Worm (Caenorhabditis elegans) whole organism, L2 larva: ENCODE measurements around the gene T05A7.11.

Source experiments
- C34F6.9 ChIP-seq: fragments of 150-350 bp; optimal IDR thresholded peaks from 2 replicates; lab custom pipeline; 2014; ENCODE audit warnings: missing biosample characterization, missing genetic modification characterization
- Y55F3AM.14 ChIP-seq: fragments of 200-800 bp; sonication (Bioruptor generic); optimal IDR thresholded peaks from 2 replicates; lab custom pipeline; 2018; ENCODE audit warnings: mild to moderate bottlenecking, missing genetic modification characterization, missing compliant biosample characterization
- ZK546.5 ChIP-seq: sonication (generic microtip); optimal IDR thresholded peaks from 2 replicates; lab custom pipeline; 2017; ENCODE audit warnings: missing biosample characterization, missing genetic modification characterization
- alr-1 ChIP-seq: fragments of 150-350 bp; optimal IDR thresholded peaks from 2 replicates; lab custom pipeline; 2014; ENCODE audit warnings: missing biosample characterization, missing genetic modification characterization
- ceh-16 ChIP-seq: fragments of 150-350 bp; optimal IDR thresholded peaks from 2 replicates; lab custom pipeline; 2014; ENCODE audit warnings: missing biosample characterization, missing genetic modification characterization
- ceh-82 ChIP-seq: fragments of 150-350 bp; optimal IDR thresholded peaks from 2 replicates; lab custom pipeline; 2014; ENCODE audit warnings: missing biosample characterization, missing genetic modification characterization
- crh-2 ChIP-seq: sonication (generic microtip); optimal IDR thresholded peaks from 2 replicates; lab custom pipeline; 2017; ENCODE audit warnings: missing biosample characterization, missing genetic modification characterization
- egl-27 ChIP-seq: sonication (generic microtip); optimal IDR thresholded peaks from 3 replicates; lab custom pipeline; 2017; ENCODE audit warnings: missing biosample characterization, missing genetic modification reagents, missing genetic modification characterization
- elt-1 ChIP-seq: fragments of 150-350 bp; optimal IDR thresholded peaks from 2 replicates; lab custom pipeline; 2014; ENCODE audit warnings: missing biosample characterization, missing genetic modification characterization
- elt-3 ChIP-seq: sonication (generic microtip); optimal IDR thresholded peaks from 2 replicates; lab custom pipeline; 2017; ENCODE audit warnings: missing biosample characterization, missing genetic modification characterization
- fos-1 ChIP-seq: fragments of 150-350 bp; optimal IDR thresholded peaks from 2 replicates; lab custom pipeline; 2014; ENCODE audit warnings: missing biosample characterization, missing genetic modification characterization
- lin-13 ChIP-seq: fragments of 150-350 bp; optimal IDR thresholded peaks from 2 replicates; lab custom pipeline; 2014; ENCODE audit warnings: missing biosample characterization, missing genetic modification reagents, missing genetic modification characterization
- lin-39 ChIP-seq: fragments of 150-350 bp; optimal IDR thresholded peaks from 2 replicates; lab custom pipeline; 2014; ENCODE audit warnings: missing biosample characterization, missing genetic modification reagents, missing genetic modification characterization
- lsy-2 ChIP-seq, 2 experiments: fragments of 150-350 bp in 1 of 2; sonication (generic microtip) in 1 of 2; optimal IDR thresholded peaks; 2 replicates each; lab custom pipeline; 2014 to 2017; ENCODE audit warnings: missing biosample characterization in 2 of 2, missing genetic modification characterization in 2 of 2
- mab-5 ChIP-seq: fragments of 150-350 bp; optimal IDR thresholded peaks from 2 replicates; lab custom pipeline; 2014; ENCODE audit warnings: missing biosample characterization, missing genetic modification characterization
- mbf-1 ChIP-seq: sonication (generic microtip); optimal IDR thresholded peaks from 2 replicates; lab custom pipeline; 2017; ENCODE audit warnings: missing biosample characterization, missing genetic modification characterization
- mdl-1 ChIP-seq, 2 experiments: fragments of 150-350 bp in 1 of 2; sonication (generic microtip) in 1 of 2; optimal IDR thresholded peaks; 2 replicates each; lab custom pipeline; 2017; ENCODE audit warnings: missing biosample characterization in 2 of 2, missing genetic modification characterization in 2 of 2
- nhr-10 ChIP-seq: sonication (generic microtip); optimal IDR thresholded peaks from 2 replicates; lab custom pipeline; 2017; ENCODE audit warnings: missing biosample characterization, missing genetic modification characterization
- nhr-11 ChIP-seq: fragments of 150-350 bp; optimal IDR thresholded peaks from 2 replicates; lab custom pipeline; 2014; ENCODE audit warnings: missing biosample characterization, missing genetic modification characterization
- nhr-12 ChIP-seq: fragments of 150-350 bp; optimal IDR thresholded peaks from 2 replicates; lab custom pipeline; 2014; ENCODE audit warnings: missing biosample characterization, missing genetic modification characterization
- nhr-129 ChIP-seq: fragments of 150-350 bp; optimal IDR thresholded peaks from 2 replicates; lab custom pipeline; 2014; ENCODE audit warnings: missing biosample characterization, missing genetic modification characterization
- nhr-21 ChIP-seq: fragments of 150-350 bp; optimal IDR thresholded peaks from 2 replicates; lab custom pipeline; 2014; ENCODE audit warnings: missing biosample characterization, missing genetic modification characterization
- nhr-23 ChIP-seq: fragments of 150-350 bp; optimal IDR thresholded peaks from 2 replicates; lab custom pipeline; 2014; ENCODE audit warnings: missing biosample characterization, missing genetic modification reagents, missing genetic modification characterization
- nhr-237 ChIP-seq: fragments of 150-350 bp; optimal IDR thresholded peaks from 2 replicates; lab custom pipeline; 2014; ENCODE audit warnings: missing biosample characterization, missing genetic modification characterization
- nhr-25 ChIP-seq: fragments of 150-350 bp; sonication (generic microtip); optimal IDR thresholded peaks from 3 replicates; lab custom pipeline; 2014; ENCODE audit warnings: missing biosample characterization, missing genetic modification characterization
- nhr-6 ChIP-seq: fragments of 150-350 bp; optimal IDR thresholded peaks from 2 replicates; lab custom pipeline; 2014; ENCODE audit warnings: missing biosample characterization, missing genetic modification characterization
- nhr-77 ChIP-seq: fragments of 150-350 bp; optimal IDR thresholded peaks from 2 replicates; lab custom pipeline; 2014; ENCODE audit warnings: missing biosample characterization, missing genetic modification characterization
- sem-4 ChIP-seq: fragments of 150-350 bp; optimal IDR thresholded peaks from 2 replicates; lab custom pipeline; 2014; ENCODE audit warnings: missing biosample characterization, missing genetic modification reagents, missing genetic modification characterization
- sma-9 ChIP-seq, 2 experiments: fragments of 150-350 bp in 1 of 2; sonication (generic microtip) in 1 of 2; optimal IDR thresholded peaks; 2 replicates each; lab custom pipeline; 2014 to 2016; ENCODE audit warnings: missing genetic modification characterization in 2 of 2, mild to moderate bottlenecking in 1 of 2, missing biosample characterization in 1 of 2, missing compliant biosample characterization in 1 of 2, missing genetic modification reagents in 1 of 2, moderate library complexity in 1 of 2
- snpc-4 ChIP-seq: fragments of 150-350 bp; optimal IDR thresholded peaks from 2 replicates; lab custom pipeline; 2014; ENCODE audit warnings: missing biosample characterization, missing genetic modification characterization
- unc-39 ChIP-seq: fragments of 150-350 bp; optimal IDR thresholded peaks from 2 replicates; lab custom pipeline; 2014; ENCODE audit warnings: missing biosample characterization, missing genetic modification characterization
- unc-55 ChIP-seq: fragments of 150-350 bp; sonication (generic microtip); optimal IDR thresholded peaks from 3 replicates; lab custom pipeline; 2014; ENCODE audit warnings: missing biosample characterization, missing genetic modification reagents, missing genetic modification characterization
- ztf-11 ChIP-seq: sonication (generic microtip); optimal IDR thresholded peaks from 2 replicates; lab custom pipeline; 2017; ENCODE audit warnings: missing biosample characterization, missing genetic modification characterization
- ztf-4 ChIP-seq: fragments of 150-350 bp; optimal IDR thresholded peaks from 2 replicates; lab custom pipeline; 2014; ENCODE audit warnings: missing biosample characterization, missing genetic modification characterization

T05A7.11 gene

ce11 chrII:4657370-4657769, 7.9 kb downstream of the T05A7.11 start:
- TF ChIP-seq fos-1 (tag; lab: Kevin White, UChicago), result peak; percentile 49
- no peak for TF ChIP-seq nhr-10 (tag; lab: Kevin White, UChicago)

- TF ChIP-seq nhr-25 (tag; lab: Kevin White, UChicago), result no peak
- TF ChIP-seq lin-13 (GFP tag; lab: Kevin White, UChicago), result no peak
- TF ChIP-seq egl-27 (tag; lab: Kevin White, UChicago), result no peak
- no peak for TF ChIP-seq lin-39 (tag; lab: Kevin White, UChicago)
- no peak for TF ChIP-seq mdl-1 (tag; optimal IDR thresholded peaks at IDR 0.05; lab: Kevin White, UChicago)
- TF ChIP-seq ztf-11 (tag; lab: Kevin White, UChicago), result no peak
- TF ChIP-seq elt-1 (tag; lab: Kevin White, UChicago), result no peak
- TF ChIP-seq nhr-12 (tag; lab: Kevin White, UChicago), result no peak
- TF ChIP-seq sem-4 (tag; lab: Kevin White, UChicago), result no peak
- TF ChIP-seq nhr-21 (tag; lab: Kevin White, UChicago), result no peak
- no peak for TF ChIP-seq C34F6.9 (tag; lab: Kevin White, UChicago)
- TF ChIP-seq crh-2 (tag; lab: Kevin White, UChicago), result no peak
- no peak for TF ChIP-seq ceh-82 (tag; lab: Kevin White, UChicago)
- no peak for TF ChIP-seq nhr-129 (tag; lab: Kevin White, UChicago)
- TF ChIP-seq ZK546.5 (tag; lab: Kevin White, UChicago), result no peak
- TF ChIP-seq nhr-10 (tag; lab: Kevin White, UChicago), result no peak
- TF ChIP-seq snpc-4, result no peak
- no peak for TF ChIP-seq elt-3 (tag; lab: Kevin White, UChicago)
Measured at ce11 chrII:4655834-4656233, 9.4 kb downstream of the T05A7.11 start, which contains the start of gene fut-6. Gene fut-6, minus strand, starts transcription at chrII:4655934.

- TF ChIP-seq nhr-129 (tag; lab: Kevin White, UChicago) (no peak), nhr-11 (tag; lab: Kevin White, UChicago) (no peak), lin-13 (GFP tag; lab: Kevin White, UChicago) (no peak), nhr-77 (no peak), mbf-1 (tag; lab: Kevin White, UChicago) (no peak), elt-1 (tag; lab: Kevin White, UChicago) (no peak), nhr-23 (tag; lab: Kevin White, UChicago) (no peak), ceh-16 (tag; lab: Kevin White, UChicago) (no peak), sem-4 (tag; lab: Kevin White, UChicago) (no peak), lsy-2 (tag; optimal IDR thresholded peaks at IDR 0.05; lab: Kevin White, UChicago) (no peak), Y55F3AM.14 (GFP tag; lab: Kevin White, UChicago) (no peak), alr-1 (tag; lab: Kevin White, UChicago) (no peak), unc-55 (GFP tag; lab: Kevin White, UChicago) (no peak), nhr-237 (tag; lab: Kevin White, UChicago) (no peak), sma-9 (GFP tag; optimal IDR thresholded peaks at IDR 0.05; lab: Kevin White, UChicago) (no peak), sma-9 (tag; optimal IDR thresholded peaks at IDR 0.05; lab: Kevin White, UChicago) (no peak), nhr-12 (tag; lab: Kevin White, UChicago) (no peak)
Measured at ce11 chrII:4650072-4650471, 15.2 kb downstream of the T05A7.11 start.

ce11 chrII:4648785-4649184, 16.5 kb downstream of the T05A7.11 start, which contains the start of gene lgc-27:
Gene lgc-27, plus strand, starts transcription at chrII:4649085.
- no peak for TF ChIP-seq unc-39
- TF ChIP-seq, all 48 proteins: peak for 0

- peak; percentile 47 for TF ChIP-seq unc-55 (GFP tag; lab: Kevin White, UChicago)
- no peak for TF ChIP-seq ztf-11 (tag; lab: Kevin White, UChicago)
- TF ChIP-seq C34F6.9 (tag; lab: Kevin White, UChicago), result peak; percentile 37
Measured at ce11 chrII:4640748-4641147, 24.5 kb downstream of the T05A7.11 start.

- TF ChIP-seq ztf-4 (no peak), nhr-12 (tag; lab: Kevin White, UChicago) (no peak), nhr-77 (no peak), mab-5 (tag; lab: Kevin White, UChicago) (no peak), Y55F3AM.14 (GFP tag; lab: Kevin White, UChicago) (no peak), unc-55 (GFP tag; lab: Kevin White, UChicago) (no peak), egl-27 (tag; lab: Kevin White, UChicago) (no peak), crh-2 (tag; lab: Kevin White, UChicago) (no peak), nhr-6 (tag; lab: Kevin White, UChicago) (no peak), lin-13 (GFP tag; lab: Kevin White, UChicago) (no peak)
- TF ChIP-seq, all 48 proteins: peak for 0
Measured at ce11 chrII:4638891-4639290, 26.4 kb downstream of the T05A7.11 start.
